Fruit fly (Drosophila melanogaster): ENCODE results near the gene Kcmf1.

Kcmf1 gene

dm6 chr3R:9050519-9051119 lies 35.9 kb upstream of the Kcmf1 start, which contains the start of gene Nmdmc (continued):
- TF ChIP-seq CG7987 (GFP tag; optimal IDR thresholded peaks at IDR 0.05) (no peak), CG11696 (GFP tag; IDR thresholded peaks at IDR 0.05) (no peak), Dad (GFP tag; optimal IDR thresholded peaks at IDR 0.05) (no peak), dimm (GFP tag; IDR thresholded peaks at IDR 0.05) (no peak), ham (GFP tag; IDR thresholded peaks at IDR 0.05) (no peak), Stat92E (GFP tag; optimal IDR thresholded peaks at IDR 0.05) (no peak), CG9727 (GFP tag; optimal IDR thresholded peaks at IDR 0.05) (no peak), stc (GFP tag; IDR thresholded peaks at IDR 0.05) (no peak), Dip3 (GFP tag; optimal IDR thresholded peaks at IDR 0.05) (no peak), Fer2 (tag; optimal IDR thresholded peaks at IDR 0.05) (no peak), CG13424 (tag; optimal IDR thresholded peaks at IDR 0.05) (no peak), chm (GFP tag; IDR thresholded peaks at IDR 0.05) (no peak), NC2β (GFP tag; optimal IDR thresholded peaks at IDR 0.05) (no peak), pan (optimal IDR thresholded peaks at IDR 0.05) (no peak), pan (GFP tag; optimal IDR thresholded peaks at IDR 0.05 in 1 of 2, IDR thresholded peaks at IDR 0.05 in 1 of 2) (no peak), CG8944 (GFP tag; optimal IDR thresholded peaks at IDR 0.05) (no peak), az2 (GFP tag; optimal IDR thresholded peaks at IDR 0.05) (no peak), Sry-β (GFP tag; optimal IDR thresholded peaks at IDR 0.05) (no peak), CG10565 (GFP tag; optimal IDR thresholded peaks at IDR 0.05) (no peak), CG10959 (GFP tag; IDR thresholded peaks at IDR 0.05) (no peak), CG13123 (GFP tag; optimal IDR thresholded peaks at IDR 0.05) (no peak), fru (optimal IDR thresholded peaks at IDR 0.05) (no peak), row (GFP tag; IDR thresholded peaks at IDR 0.05) (no peak), Chrac-16 (GFP tag; optimal IDR thresholded peaks at IDR 0.05) (no peak), Sox102F (GFP tag; optimal IDR thresholded peaks at IDR 0.05) (no peak), CG32767 (GFP tag; IDR thresholded peaks at IDR 0.05) (no peak), hth (optimal IDR thresholded peaks at IDR 0.05) (no peak), CG8388 (GFP tag; optimal IDR thresholded peaks at IDR 0.05) (no peak), gce (GFP tag; IDR thresholded peaks at IDR 0.05) (no peak), CG11456 (GFP tag; IDR thresholded peaks at IDR 0.05) (no peak), Myb (GFP tag; optimal IDR thresholded peaks at IDR 0.05) (peak; percentile 71), CG3163 (GFP tag; optimal IDR thresholded peaks at IDR 0.05) (no peak), knrl (GFP tag; IDR thresholded peaks at IDR 0.05; ENCODE audit: partially characterized antibody) (no peak), CG6689 (GFP tag; IDR thresholded peaks at IDR 0.05) (no peak), Rfx (GFP tag; IDR thresholded peaks at IDR 0.05) (no peak), CG12659 (GFP tag; optimal IDR thresholded peaks at IDR 0.05) (peak; percentile 43), Nf-YC (tag; optimal IDR thresholded peaks at IDR 0.05) (peak; percentile 36), Sin3A (optimal IDR thresholded peaks at IDR 0.05) (peak; percentile 77), Dp (GFP tag; optimal IDR thresholded peaks at IDR 0.05) (peak; percentile 91), dpn (GFP tag; optimal IDR thresholded peaks at IDR 0.05) (no peak), sna (GFP tag; IDR thresholded peaks at IDR 0.05; ENCODE audit: partially characterized antibody) (no peak), Eip74EF (GFP tag; optimal IDR thresholded peaks at IDR 0.05) (no peak), MTF-1 (GFP tag; optimal IDR thresholded peaks at IDR 0.05; ENCODE audit: borderline replicate concordance) (no peak), ems (GFP tag; optimal IDR thresholded peaks at IDR 0.05) (no peak), B-H1 (GFP tag; IDR thresholded peaks at IDR 0.05) (no peak), Dbx (GFP tag; IDR thresholded peaks at IDR 0.05) (no peak), crol (GFP tag; IDR thresholded peaks at IDR 0.05) (no peak), GATAe (GFP tag; conservative IDR thresholded peaks at IDR 0.05) (no peak), CG30020 (tag; optimal IDR thresholded peaks at IDR 0.05) (peak; percentile 14), nau (GFP tag; optimal IDR thresholded peaks at IDR 0.05) (no peak), gem (tag; optimal IDR thresholded peaks at IDR 0.05) (no peak), CG17359 (tag; optimal IDR thresholded peaks at IDR 0.05) (no peak)
